Worm (Caenorhabditis elegans) whole organism, young adult: ENCODE data around the gene T07C12.10.

ENCODE experiments used
- B0019.2 ChIP-seq: fragments of 200-800 bp; sonication (Bioruptor generic); conservative IDR thresholded peaks from 2 replicates; pipeline ENCODE4 v1.3.6; 2022; ENCODE audit warnings: missing genetic modification reagents, missing genetic modification characterization, missing compliant biosample characterization
- B0336.3 ChIP-seq: fragments of 200-800 bp; sonication (Bioruptor generic); IDR thresholded peaks from 2 replicates; pipeline ENCODE4 v1.3.6; 2022; ENCODE audit warnings: missing genetic modification characterization, missing compliant biosample characterization
- D2030.7 ChIP-seq: fragments of 200-800 bp; sonication (Bioruptor generic); IDR thresholded peaks from 2 replicates; pipeline ENCODE4 v1.3.6; 2022; ENCODE audit warnings: missing genetic modification reagents, missing genetic modification characterization, missing compliant biosample characterization
- F10E7.11 ChIP-seq: sonication (generic microtip); optimal IDR thresholded peaks from 2 replicates; lab custom pipeline; 2017; ENCODE audit warnings: mild to moderate bottlenecking, missing genetic modification characterization, moderate library complexity, missing compliant biosample characterization
- Y53G8AR.9 ChIP-seq: fragments of 200-800 bp; sonication (Bioruptor generic); conservative IDR thresholded peaks from 2 replicates; pipeline ENCODE4 v1.3.6; 2022; ENCODE audit warnings: missing genetic modification reagents, missing genetic modification characterization, missing compliant biosample characterization
- Y67H2A.10 ChIP-seq: fragments of 200-800 bp; sonication (Bioruptor generic); conservative IDR thresholded peaks from 2 replicates; pipeline ENCODE4 v1.3.6; 2022; ENCODE audit warnings: missing genetic modification reagents, missing genetic modification characterization, missing compliant biosample characterization
- ZK185.1 ChIP-seq: sonication (generic microtip); optimal IDR thresholded peaks from 2 replicates; lab custom pipeline; 2016; ENCODE audit warnings: mild to moderate bottlenecking, missing genetic modification characterization, missing compliant biosample characterization; ENCODE audit not compliant: poor library complexity, severe bottlenecking
- akir-1 ChIP-seq: fragments of 200-800 bp; sonication (Bioruptor generic); optimal IDR thresholded peaks from 2 replicates; lab custom pipeline; 2018; ENCODE audit warnings: mild to moderate bottlenecking, missing genetic modification characterization, moderate library complexity, missing compliant biosample characterization
- aptf-2 ChIP-seq: fragments of 200-800 bp; sonication (Bioruptor generic); conservative IDR thresholded peaks from 2 replicates; pipeline ENCODE4 v1.3.6; 2022; ENCODE audit warnings: missing genetic modification reagents, missing genetic modification characterization, missing compliant biosample characterization
- atf-7 ChIP-seq: sonication (generic microtip); optimal IDR thresholded peaks from 2 replicates; lab custom pipeline; 2017; ENCODE audit warnings: mild to moderate bottlenecking, missing genetic modification characterization, missing compliant biosample characterization
- bed-1 ChIP-seq: fragments of 200-800 bp; sonication (Bioruptor generic); IDR thresholded peaks from 2 replicates; pipeline ENCODE4 v1.3.6; 2022; ENCODE audit warnings: missing genetic modification reagents, missing genetic modification characterization, missing compliant biosample characterization
- ceh-100 ChIP-seq: fragments of 200-800 bp; sonication (Bioruptor generic); IDR thresholded peaks from 2 replicates; pipeline ENCODE4 v1.3.6; 2022; ENCODE audit warnings: missing genetic modification reagents, missing genetic modification characterization, missing compliant biosample characterization
- ceh-58 ChIP-seq: fragments of 200-800 bp; sonication (Bioruptor generic); IDR thresholded peaks from 2 replicates; pipeline ENCODE4 v1.3.6; 2022; ENCODE audit warnings: missing genetic modification characterization, missing compliant biosample characterization
- chd-7 ChIP-seq: sonication (generic microtip); optimal IDR thresholded peaks from 2 replicates; lab custom pipeline; 2016; ENCODE audit warnings: mild to moderate bottlenecking, missing genetic modification characterization, moderate library complexity, missing compliant biosample characterization
- die-1 ChIP-seq: sonication (generic microtip); optimal IDR thresholded peaks from 2 replicates; lab custom pipeline; 2016; ENCODE audit warnings: missing genotype, mild to moderate bottlenecking, missing genetic modification characterization, missing compliant biosample characterization
- egl-18 ChIP-seq: fragments of 200-800 bp; sonication (Bioruptor generic); IDR thresholded peaks from 2 replicates; pipeline ENCODE4 v1.3.6; 2022; ENCODE audit warnings: missing genetic modification reagents, missing genetic modification characterization, missing compliant biosample characterization
- egrh-3 ChIP-seq: fragments of 200-800 bp; sonication (Bioruptor generic); IDR thresholded peaks from 2 replicates; pipeline ENCODE4 v1.3.6; 2022; ENCODE audit warnings: missing genetic modification reagents, missing genetic modification characterization, missing compliant biosample characterization
- ekl-4 ChIP-seq: fragments of 200-800 bp; sonication (Bioruptor generic); IDR thresholded peaks from 2 replicates; pipeline ENCODE4 v1.3.6; 2022; ENCODE audit warnings: missing genetic modification reagents, missing genetic modification characterization, missing compliant biosample characterization
- fkh-3 ChIP-seq: sonication (generic microtip); optimal IDR thresholded peaks from 2 replicates; lab custom pipeline; 2016; ENCODE audit warnings: mild to moderate bottlenecking, missing genetic modification characterization, missing compliant biosample characterization
- him-1 ChIP-seq: sonication (generic microtip); optimal IDR thresholded peaks from 2 replicates; lab custom pipeline; 2016; ENCODE audit warnings: missing genotype, missing genetic modification reagents, missing genetic modification characterization, missing compliant biosample characterization
- hlh-12 ChIP-seq: sonication (generic microtip); optimal IDR thresholded peaks from 2 replicates; lab custom pipeline; 2016; ENCODE audit warnings: missing genetic modification characterization, missing compliant biosample characterization
- hmg-20 ChIP-seq: fragments of 200-800 bp; sonication (Bioruptor generic); IDR thresholded peaks from 2 replicates; pipeline ENCODE4 v1.3.6; 2022; ENCODE audit warnings: missing genetic modification reagents, missing genetic modification characterization, missing compliant biosample characterization
- let-607 ChIP-seq, 2 experiments: fragments of 200-800 bp in 1 of 2; sonication (Bioruptor generic) in 1 of 2; sonication (generic microtip) in 1 of 2; optimal IDR thresholded peaks; 2 replicates each; lab custom pipeline; 2016 to 2018; ENCODE audit warnings: mild to moderate bottlenecking in 2 of 2, missing compliant biosample characterization in 2 of 2, missing genetic modification characterization in 2 of 2, moderate library complexity in 2 of 2, missing genotype in 1 of 2
- lin-26 ChIP-seq: fragments of 200-800 bp; sonication (Bioruptor generic); IDR thresholded peaks from 2 replicates; pipeline ENCODE4 v1.3.6; 2022; ENCODE audit warnings: missing genetic modification reagents, missing genetic modification characterization, missing compliant biosample characterization
- lin-35 ChIP-seq, 3 experiments: fragments of 150-350 bp in 2 of 3; sonication (generic microtip) in 1 of 3; optimal IDR thresholded peaks; 2 replicates each; lab custom pipeline; 2014 to 2018; ENCODE audit warnings: missing biosample characterization in 3 of 3, missing genetic modification characterization in 3 of 3, missing genetic modification reagents in 3 of 3
- lin-40 ChIP-seq: sonication (generic microtip); optimal IDR thresholded peaks from 2 replicates; lab custom pipeline; 2016; ENCODE audit warnings: missing genetic modification characterization, mild to moderate bottlenecking, missing compliant biosample characterization, missing genotype, missing genetic modification reagents
- lsy-27 ChIP-seq: sonication (generic microtip); optimal IDR thresholded peaks from 2 replicates; lab custom pipeline; 2017; ENCODE audit warnings: missing genetic modification characterization, mild to moderate bottlenecking, missing compliant biosample characterization, antibody characterized with exemption, missing genotype, borderline replicate concordance; ENCODE audit not compliant: insufficient read depth
- madf-10 ChIP-seq: sonication (generic microtip); optimal IDR thresholded peaks from 2 replicates; lab custom pipeline; 2016; ENCODE audit warnings: mild to moderate bottlenecking, missing genetic modification characterization, missing compliant biosample characterization
- madf-3 ChIP-seq: fragments of 200-800 bp; sonication (Bioruptor generic); IDR thresholded peaks from 2 replicates; pipeline ENCODE4 v1.3.6; 2022; ENCODE audit warnings: missing genetic modification reagents, missing genetic modification characterization, missing compliant biosample characterization
- nfya-2 ChIP-seq: fragments of 200-800 bp; sonication (Bioruptor generic); IDR thresholded peaks from 2 replicates; pipeline ENCODE4 v1.3.6; 2022; ENCODE audit warnings: missing genetic modification reagents, missing genetic modification characterization, missing compliant biosample characterization
- nhr-120 ChIP-seq: fragments of 200-800 bp; sonication (Bioruptor generic); IDR thresholded peaks from 2 replicates; pipeline ENCODE4 v1.3.6; 2022; ENCODE audit warnings: missing genetic modification characterization, missing compliant biosample characterization
- nhr-80 ChIP-seq: sonication (generic microtip); optimal IDR thresholded peaks from 2 replicates; lab custom pipeline; 2016; ENCODE audit warnings: missing genetic modification characterization, missing compliant biosample characterization
- nhr-90 ChIP-seq: sonication (generic microtip); optimal IDR thresholded peaks from 2 replicates; lab custom pipeline; 2016; ENCODE audit warnings: missing genotype, mild to moderate bottlenecking, missing genetic modification characterization, missing compliant biosample characterization
- rec-8 ChIP-seq, 2 experiments: sonication (generic microtip); optimal IDR thresholded peaks; 2 replicates each; lab custom pipeline; 2016; ENCODE audit warnings: mild to moderate bottlenecking in 2 of 2, missing genetic modification characterization in 2 of 2, missing genetic modification reagents in 2 of 2, missing genotype in 2 of 2, missing biosample characterization in 1 of 2, missing compliant biosample characterization in 1 of 2, moderate library complexity in 1 of 2
- repo-1 ChIP-seq: sonication (generic microtip); optimal IDR thresholded peaks from 2 replicates; lab custom pipeline; 2017; ENCODE audit warnings: mild to moderate bottlenecking, missing genetic modification characterization, missing compliant biosample characterization
- sdz-38 ChIP-seq: sonication (generic microtip); optimal IDR thresholded peaks from 2 replicates; lab custom pipeline; 2016; ENCODE audit warnings: missing genotype, missing genetic modification characterization, missing compliant biosample characterization
- sea-2 ChIP-seq: fragments of 200-800 bp; sonication (Bioruptor generic); IDR thresholded peaks from 2 replicates; pipeline ENCODE4 v1.3.6; 2022; ENCODE audit warnings: missing genetic modification characterization, missing compliant biosample characterization
- snpc-1.1 ChIP-seq: sonication (generic microtip); optimal IDR thresholded peaks from 2 replicates; lab custom pipeline; 2017; ENCODE audit warnings: missing genetic modification characterization, mild to moderate bottlenecking, missing compliant biosample characterization, antibody characterized with exemption, moderate library complexity, missing genotype, missing genetic modification reagents; ENCODE audit not compliant: insufficient read depth
- unc-62 ChIP-seq: fragments of 150-350 bp; optimal IDR thresholded peaks from 2 replicates; lab custom pipeline; 2014; ENCODE audit warnings: missing biosample characterization, missing genetic modification reagents, missing genetic modification characterization
- xnd-1 ChIP-seq: sonication (generic microtip); optimal IDR thresholded peaks from 2 replicates; lab custom pipeline; 2016; ENCODE audit warnings: missing genotype, missing genetic modification reagents, missing genetic modification characterization, missing compliant biosample characterization
- zfh-2 ChIP-seq: fragments of 200-800 bp; sonication (Bioruptor generic); conservative IDR thresholded peaks from 2 replicates; pipeline ENCODE4 v1.3.6; 2022; ENCODE audit warnings: missing genetic modification reagents, missing genetic modification characterization, missing compliant biosample characterization
- zim-3 ChIP-seq: sonication (generic microtip); optimal IDR thresholded peaks from 2 replicates; lab custom pipeline; 2017; ENCODE audit warnings: mild to moderate bottlenecking, missing genetic modification characterization, moderate library complexity, missing compliant biosample characterization
- ztf-28 ChIP-seq: fragments of 200-800 bp; sonication (Bioruptor generic); IDR thresholded peaks from 2 replicates; pipeline ENCODE4 v1.3.6; 2022; ENCODE audit warnings: missing genetic modification reagents, missing genetic modification characterization, missing compliant biosample characterization
- ztf-3 ChIP-seq: fragments of 200-800 bp; sonication (Bioruptor generic); optimal IDR thresholded peaks from 2 replicates; lab custom pipeline; 2018; ENCODE audit warnings: mild to moderate bottlenecking, missing genetic modification characterization, missing compliant biosample characterization

Gene T07C12.10

ce11 chrV:9980731-9981483 lies 20.6 kb upstream of the T07C12.10 start, which contains the start of the genes ruvb-1 and tofu-1 (continued):
- TF ChIP-seq aptf-2 (GFP tag; lab: Robert Waterston, UW), result 0 out of 2 replicates have a peak, but pooled peaks have one; percentile 62
- TF ChIP-seq ekl-4, result peak; percentile 60; the same call in 1 of the 2 replicates
- 0 out of 2 replicates have a peak, but pooled peaks have one; percentile 15 for TF ChIP-seq B0336.3 (GFP tag; lab: Robert Waterston, UW)
- TF ChIP-seq zfh-2 (GFP tag; lab: Robert Waterston, UW), result 0 out of 2 replicates have a peak, but pooled peaks have one; percentile 29
- TF ChIP-seq madf-10 (tag; lab: Kevin White, UChicago), result peak; percentile 70
- peak; percentile 35 for TF ChIP-seq D2030.7 (GFP tag; lab: Robert Waterston, UW)
- TF ChIP-seq ztf-28, result 0 out of 2 replicates have a peak, but pooled peaks have one; percentile 52
- TF ChIP-seq nhr-80, result peak; percentile 60
- 0 out of 2 replicates have a peak, but pooled peaks have one; percentile 45 for TF ChIP-seq B0019.2 (GFP tag; lab: Robert Waterston, UW)
- peak; percentile 57 for TF ChIP-seq egrh-3 (GFP tag; lab: Robert Waterston, UW)

DNA sequence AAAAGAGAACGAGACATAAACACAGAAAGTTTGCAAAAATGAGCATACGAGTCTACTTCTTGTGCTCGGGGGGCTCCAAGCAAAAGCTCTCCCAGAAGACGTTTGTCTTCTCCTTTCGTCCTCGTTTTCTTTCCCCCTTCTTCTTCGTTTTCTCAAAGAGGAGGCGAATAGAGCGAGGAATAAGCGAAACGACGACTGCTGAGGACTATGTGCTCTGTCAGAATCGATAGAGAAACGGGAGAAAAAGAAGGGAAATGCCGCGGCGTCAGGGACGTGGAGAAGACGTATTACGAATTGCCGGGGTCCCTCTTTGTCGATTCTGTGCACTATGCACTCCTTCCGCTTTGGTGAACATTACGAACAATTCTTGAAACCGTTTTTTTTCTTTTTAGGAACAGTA lies 18.1 kb upstream of the T07C12.10 start:
- TF ChIP-seq repo-1 (tag; lab: Kevin White, UChicago) (no peak), hlh-12 (tag; lab: Kevin White, UChicago) (no peak), nhr-90 (no peak), D2030.7 (GFP tag; lab: Robert Waterston, UW) (peak; percentile 41), nhr-120 (no peak), lin-26 (GFP tag; lab: Robert Waterston, UW) (peak; percentile 45; the same call in 1 of the 2 replicates), atf-7 (peak; percentile 28), Y67H2A.10 (GFP tag; lab: Robert Waterston, UW) (no peak), sdz-38 (no peak), akir-1 (no peak), ztf-28 (no peak), lin-40 (tag; lab: Kevin White, UChicago) (no peak), egl-18 (peak; percentile 71; the same call in 1 of the 2 replicates), ceh-58 (GFP tag; lab: Robert Waterston, UW) (no peak), nfya-2 (GFP tag; lab: Robert Waterston, UW) (no peak), zim-3 (tag; lab: Kevin White, UChicago) (no peak), ztf-3 (GFP tag; lab: Kevin White, UChicago) (no peak), rec-8 (tag; optimal IDR thresholded peaks at IDR 0.05; lab: Kevin White, UChicago) (no peak), ZK185.1 (tag; lab: Kevin White, UChicago) (peak; percentile 21), xnd-1 (tag; lab: Kevin White, UChicago) (no peak), die-1 (tag; lab: Kevin White, UChicago) (peak; percentile 23), madf-3 (GFP tag; lab: Robert Waterston, UW) (no peak), chd-7 (tag; lab: Kevin White, UChicago) (peak; percentile 24), sea-2 (GFP tag; lab: Robert Waterston, UW) (no peak), aptf-2 (GFP tag; lab: Robert Waterston, UW) (no peak), Y53G8AR.9 (0 out of 2 replicates have a peak, but pooled peaks have one; percentile 14), F10E7.11 (tag; lab: Kevin White, UChicago) (peak; percentile 33), lin-35 (GFP tag; optimal IDR thresholded peaks at IDR 0.05; lab: Kevin White, UChicago) (peak in 1 of 3 experiments; percentile 34), hmg-20 (GFP tag; lab: Robert Waterston, UW) (no peak), let-607 (tag; optimal IDR thresholded peaks at IDR 0.05; lab: Kevin White, UChicago) (no peak), snpc-1.1 (tag; lab: Kevin White, UChicago) (no peak), B0019.2 (GFP tag; lab: Robert Waterston, UW) (no peak), ceh-100 (GFP tag; lab: Robert Waterston, UW) (peak; percentile 18; the same call in 1 of the 2 replicates), bed-1 (GFP tag; lab: Robert Waterston, UW) (no peak), him-1 (tag; lab: Kevin White, UChicago) (no peak), lsy-27 (no peak), unc-62 (GFP tag; lab: Kevin White, UChicago) (no peak), fkh-3 (no peak)
